Worm (Caenorhabditis elegans): ENCODE data around the gene lgc-57.

ce11 chrII:10680130-10680529 is 14.7 kb upstream of the lgc-57 start:
- TF ChIP-seq lsy-2 (tag; optimal IDR thresholded peaks at IDR 0.05) (no peak), elt-1 (tag; optimal IDR thresholded peaks at IDR 0.05; ENCODE audit: borderline replicate concordance, insufficient read depth) (no peak)

All from whole organism, mixed stage, embryonic.